Worm (Caenorhabditis elegans) whole organism, midembryonic: ENCODE data around the gene T14B1.1.

Experiments
- T22C8.4 ChIP-seq: fragments of 200-800 bp; sonication (Bioruptor generic); IDR thresholded peaks from 2 replicates; pipeline ENCODE4 v1.3.6; 2022; ENCODE audit warnings: missing genetic modification characterization, missing compliant biosample characterization
- cog-1 ChIP-seq: sonication (generic microtip); optimal IDR thresholded peaks from 2 replicates; lab custom pipeline; 2016; ENCODE audit warnings: missing genetic modification characterization, missing compliant biosample characterization
- flt-1 ChIP-seq: fragments of 200-800 bp; sonication (Bioruptor generic); IDR thresholded peaks from 2 replicates; pipeline ENCODE4 v1.3.6; 2022; ENCODE audit warnings: missing genetic modification characterization, missing compliant biosample characterization
- klf-2 ChIP-seq: fragments of 200-800 bp; sonication (Bioruptor generic); conservative IDR thresholded peaks from 2 replicates; pipeline ENCODE4 v1.3.6; 2022; ENCODE audit warnings: missing genetic modification reagents, missing genetic modification characterization, missing compliant biosample characterization
- med-1 ChIP-seq: sonication (generic microtip); optimal IDR thresholded peaks from 2 replicates; lab custom pipeline; 2017; ENCODE audit warnings: missing genetic modification characterization, mild to moderate bottlenecking, missing compliant biosample characterization, antibody characterized with exemption, missing genetic modification reagents; ENCODE audit not compliant: insufficient read depth
- ref-1 ChIP-seq: fragments of 200-800 bp; sonication (Bioruptor generic); conservative IDR thresholded peaks from 2 replicates; pipeline ENCODE4 v1.3.6; 2022; ENCODE audit warnings: missing genetic modification reagents, missing genetic modification characterization, missing compliant biosample characterization
- tab-1 ChIP-seq: fragments of 200-800 bp; sonication (Bioruptor generic); IDR thresholded peaks from 2 replicates; pipeline ENCODE4 v1.3.6; 2022; ENCODE audit warnings: missing genetic modification characterization, missing compliant biosample characterization
- ztf-23 ChIP-seq: fragments of 200-800 bp; sonication (Bioruptor generic); IDR thresholded peaks from 2 replicates; pipeline ENCODE4 v1.3.6; 2022; ENCODE audit warnings: missing genetic modification reagents, missing genetic modification characterization, missing compliant biosample characterization
- ztf-29 ChIP-seq: fragments of 200-800 bp; sonication (Bioruptor generic); IDR thresholded peaks from 2 replicates; pipeline ENCODE4 v1.3.6; 2022; ENCODE audit warnings: missing genetic modification reagents, missing genetic modification characterization, missing compliant biosample characterization

Gene T14B1.1

DNA sequence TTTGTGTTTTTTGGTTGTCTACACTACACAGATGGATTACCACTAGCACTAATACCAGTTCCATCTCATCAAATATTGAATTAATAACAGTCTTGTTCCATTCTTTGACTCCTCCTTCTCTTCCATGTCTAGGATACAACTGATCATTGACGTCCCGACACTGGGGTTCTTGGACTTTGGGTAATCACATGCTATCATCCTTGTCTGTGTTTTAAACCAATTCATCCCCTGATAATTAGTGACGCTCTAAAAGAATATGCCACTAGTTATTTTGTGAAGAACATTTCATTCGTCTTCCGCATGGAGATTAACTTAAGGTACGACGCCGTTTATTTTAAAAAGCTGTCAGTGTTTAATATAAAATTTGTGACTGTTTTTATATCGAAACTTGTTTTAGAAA lies 21.9 kb upstream of the T14B1.1 start, which contains the start of gene npr-18:
Gene npr-18 (plus strand): TSS at position 301 of the 400 bp plus-strand sequence.
- TF ChIP-seq ztf-29 (no peak), cog-1 (no peak), tab-1 (GFP tag; lab: Robert Waterston, UW) (no peak), klf-2 (GFP tag; lab: Robert Waterston, UW) (no peak), ref-1 (GFP tag; lab: Robert Waterston, UW) (no peak), med-1 (GFP tag; lab: Kevin White, UChicago) (no peak), T22C8.4 (GFP tag; lab: Robert Waterston, UW) (no peak), ztf-23 (GFP tag; lab: Robert Waterston, UW) (no peak), flt-1 (GFP tag; lab: Robert Waterston, UW) (no peak)

DNA sequence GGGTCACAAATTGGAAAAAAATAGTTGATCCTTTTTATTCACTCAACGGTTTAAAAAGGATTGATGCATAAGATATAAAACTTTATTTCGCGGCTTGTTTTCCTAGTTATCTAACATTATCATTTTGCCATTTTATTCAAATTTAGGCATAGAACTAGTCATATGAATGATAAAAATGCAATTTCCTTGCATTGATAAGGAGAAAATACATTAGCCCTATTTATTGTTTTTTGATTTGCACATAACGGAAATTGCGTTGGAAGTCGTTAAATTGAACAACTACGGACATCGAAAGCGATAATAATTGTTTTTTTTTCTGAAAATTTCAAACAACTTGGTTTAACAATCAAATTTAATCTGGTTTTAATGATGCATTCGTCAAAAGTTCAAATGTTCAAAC lies 18.7 kb upstream of the T14B1.1 start:
- TF ChIP-seq ref-1 (GFP tag; lab: Robert Waterston, UW) (no peak), ztf-29 (no peak), cog-1 (no peak), klf-2 (GFP tag; lab: Robert Waterston, UW) (no peak), med-1 (GFP tag; lab: Kevin White, UChicago) (no peak), flt-1 (GFP tag; lab: Robert Waterston, UW) (no peak), ztf-23 (GFP tag; lab: Robert Waterston, UW) (no peak), T22C8.4 (GFP tag; lab: Robert Waterston, UW) (no peak), tab-1 (GFP tag; lab: Robert Waterston, UW) (no peak)

DNA sequence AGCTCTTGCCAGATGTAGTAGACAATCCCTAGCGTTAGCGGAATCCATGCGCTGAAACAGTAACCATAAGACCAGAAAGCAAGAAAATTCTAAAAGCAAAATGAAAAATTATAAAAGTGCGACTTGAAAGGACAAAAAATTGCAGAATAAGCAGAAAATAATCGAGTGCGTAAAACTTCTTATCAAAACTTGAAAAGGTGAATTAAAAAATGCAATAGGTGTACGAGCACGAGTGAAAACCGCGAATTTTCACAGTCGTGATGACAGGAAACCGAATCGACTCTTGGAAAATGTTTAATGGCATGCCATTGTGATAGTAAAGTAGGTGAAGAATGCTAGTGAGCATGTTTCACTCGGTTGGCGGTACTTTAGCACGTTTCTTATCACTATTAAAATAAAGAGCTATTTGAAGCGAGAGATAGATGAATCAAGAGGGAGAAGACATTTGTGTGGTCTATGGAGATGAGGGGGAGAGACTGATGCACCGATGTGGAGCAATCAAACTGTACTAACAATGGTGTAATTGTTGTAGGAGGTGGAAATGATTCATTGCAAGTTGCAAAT lies 11.7 kb upstream of the T14B1.1 start, which contains the start of gene ifp-1:
Gene ifp-1 (minus strand): TSS at position 51 of the 564 bp plus-strand sequence.
- TF ChIP-seq T22C8.4 (GFP tag; lab: Robert Waterston, UW), result no peak
- no peak for TF ChIP-seq klf-2 (GFP tag; lab: Robert Waterston, UW)
- no peak for TF ChIP-seq tab-1 (GFP tag; lab: Robert Waterston, UW)
- TF ChIP-seq cog-1, result no peak
- no peak for TF ChIP-seq ref-1 (GFP tag; lab: Robert Waterston, UW)
- no peak for TF ChIP-seq flt-1 (GFP tag; lab: Robert Waterston, UW)
- TF ChIP-seq ztf-23 (GFP tag; lab: Robert Waterston, UW), result no peak
- no peak for TF ChIP-seq ztf-29
- TF ChIP-seq med-1 (GFP tag; lab: Kevin White, UChicago), result no peak

DNA sequence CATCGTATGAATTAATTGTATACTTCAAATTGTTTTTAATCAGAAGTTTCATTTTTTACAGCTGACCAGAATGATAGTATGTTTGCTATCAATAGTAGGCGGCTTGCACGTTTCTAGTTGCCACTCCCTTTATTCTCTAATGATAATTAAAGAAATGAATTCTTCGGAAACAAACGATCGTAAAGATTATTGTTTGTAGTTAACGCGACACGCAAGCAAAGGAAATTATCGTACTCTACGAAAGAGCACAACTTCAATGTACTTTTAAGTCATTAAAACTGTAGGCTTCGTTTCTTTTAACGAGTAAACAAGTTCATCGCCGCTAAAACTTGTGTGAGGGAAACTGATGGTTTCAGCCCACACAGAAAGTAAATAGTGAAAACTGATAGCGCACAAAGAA lies 10.9 kb upstream of the T14B1.1 start:
- no peak for TF ChIP-seq flt-1 (GFP tag; lab: Robert Waterston, UW)
- TF ChIP-seq tab-1 (GFP tag; lab: Robert Waterston, UW), result no peak
- no peak for TF ChIP-seq klf-2 (GFP tag; lab: Robert Waterston, UW)
- no peak for TF ChIP-seq ztf-23 (GFP tag; lab: Robert Waterston, UW)

DNA sequence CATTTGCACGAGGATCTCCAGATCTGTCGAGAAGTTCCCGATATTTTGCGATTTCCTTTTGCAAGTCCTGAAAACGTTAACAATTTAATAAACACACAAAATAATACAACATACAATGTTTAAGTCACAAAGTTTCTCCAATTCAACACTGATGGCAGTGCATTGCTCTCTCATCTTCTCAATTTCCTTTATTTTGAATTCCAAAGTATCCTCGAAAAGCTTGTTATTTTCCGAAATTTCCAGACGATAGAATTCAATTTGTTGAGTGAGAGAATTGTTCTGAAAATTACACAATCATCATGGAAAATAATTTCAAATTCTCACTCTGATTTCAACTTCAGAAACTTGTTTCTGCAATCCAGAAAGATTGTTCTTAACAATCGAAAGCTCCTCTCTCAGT lies 9.4 kb upstream of the T14B1.1 start:
- no peak for TF ChIP-seq ztf-29
- no peak for TF ChIP-seq klf-2 (GFP tag; lab: Robert Waterston, UW)
- no peak for TF ChIP-seq ztf-23 (GFP tag; lab: Robert Waterston, UW)
- no peak for TF ChIP-seq flt-1 (GFP tag; lab: Robert Waterston, UW)
- TF ChIP-seq ref-1 (GFP tag; lab: Robert Waterston, UW), result no peak
- no peak for TF ChIP-seq T22C8.4 (GFP tag; lab: Robert Waterston, UW)
- TF ChIP-seq cog-1, result no peak
- no peak for TF ChIP-seq med-1 (GFP tag; lab: Kevin White, UChicago)
- no peak for TF ChIP-seq tab-1 (GFP tag; lab: Robert Waterston, UW)

DNA sequence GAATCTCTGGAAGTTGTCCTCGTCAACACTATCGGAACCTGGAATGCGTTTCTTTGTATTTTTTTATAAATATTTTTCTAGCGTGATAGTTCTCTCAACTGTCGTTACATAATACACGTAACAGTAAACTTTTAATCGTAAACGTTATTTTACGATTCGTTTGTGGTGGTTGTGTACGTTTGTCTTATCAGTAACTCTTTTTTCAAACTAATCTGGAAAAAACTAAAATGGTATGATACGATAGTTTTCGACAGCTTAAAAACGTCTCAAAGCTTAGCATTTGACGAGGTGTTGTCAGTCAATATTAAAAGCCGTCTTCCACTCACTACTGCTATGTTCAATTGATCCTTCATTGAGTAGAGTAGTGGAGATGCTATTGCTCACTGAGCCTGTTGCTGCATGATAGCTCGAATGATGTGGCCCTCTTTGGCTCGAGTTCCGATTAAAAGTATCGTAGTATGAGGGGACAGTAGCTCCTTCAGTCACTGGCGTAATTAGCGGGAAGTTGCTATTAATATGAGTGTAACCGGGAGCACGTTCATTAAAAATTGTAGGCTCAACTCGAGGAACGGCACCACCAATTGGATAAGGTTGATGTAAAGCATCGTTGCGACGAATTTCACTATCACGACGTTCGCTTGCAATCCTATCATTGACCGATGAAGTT lies 8.4 kb upstream of the T14B1.1 start:
- no peak for TF ChIP-seq flt-1 (GFP tag; lab: Robert Waterston, UW)
- no peak for TF ChIP-seq cog-1
- TF ChIP-seq ztf-23 (GFP tag; lab: Robert Waterston, UW), result no peak
- no peak for TF ChIP-seq ztf-29
- TF ChIP-seq tab-1 (GFP tag; lab: Robert Waterston, UW), result no peak
- no peak for TF ChIP-seq med-1 (GFP tag; lab: Kevin White, UChicago)
- no peak for TF ChIP-seq ref-1 (GFP tag; lab: Robert Waterston, UW)
- no peak for TF ChIP-seq T22C8.4 (GFP tag; lab: Robert Waterston, UW)
- no peak for TF ChIP-seq klf-2 (GFP tag; lab: Robert Waterston, UW)

DNA sequence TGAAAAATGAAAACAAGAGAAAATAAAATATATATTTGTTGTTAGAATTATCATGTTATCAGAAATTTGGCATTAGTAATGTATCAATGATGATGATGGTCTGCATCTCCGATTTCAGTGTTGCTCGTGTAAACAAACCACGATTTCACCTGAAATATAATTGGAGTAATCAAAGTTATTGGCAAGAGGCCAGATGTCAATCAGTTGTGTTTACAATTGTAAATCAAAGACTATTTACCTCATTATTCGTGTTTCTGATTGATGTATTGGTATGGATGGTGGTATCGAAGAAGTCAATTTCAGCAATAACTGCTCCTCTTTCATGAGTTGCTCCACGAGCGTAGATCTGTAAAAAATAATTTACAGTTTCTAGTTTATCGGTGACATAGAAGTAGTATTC lies 7.5 kb upstream of the T14B1.1 start:
- no peak for TF ChIP-seq ref-1 (GFP tag; lab: Robert Waterston, UW)
- no peak for TF ChIP-seq med-1 (GFP tag; lab: Kevin White, UChicago)
- no peak for TF ChIP-seq flt-1 (GFP tag; lab: Robert Waterston, UW)
- no peak for TF ChIP-seq ztf-29
- TF ChIP-seq cog-1, result no peak
- TF ChIP-seq ztf-23 (GFP tag; lab: Robert Waterston, UW), result no peak
- no peak for TF ChIP-seq tab-1 (GFP tag; lab: Robert Waterston, UW)
- no peak for TF ChIP-seq klf-2 (GFP tag; lab: Robert Waterston, UW)
- TF ChIP-seq T22C8.4 (GFP tag; lab: Robert Waterston, UW), result no peak

DNA sequence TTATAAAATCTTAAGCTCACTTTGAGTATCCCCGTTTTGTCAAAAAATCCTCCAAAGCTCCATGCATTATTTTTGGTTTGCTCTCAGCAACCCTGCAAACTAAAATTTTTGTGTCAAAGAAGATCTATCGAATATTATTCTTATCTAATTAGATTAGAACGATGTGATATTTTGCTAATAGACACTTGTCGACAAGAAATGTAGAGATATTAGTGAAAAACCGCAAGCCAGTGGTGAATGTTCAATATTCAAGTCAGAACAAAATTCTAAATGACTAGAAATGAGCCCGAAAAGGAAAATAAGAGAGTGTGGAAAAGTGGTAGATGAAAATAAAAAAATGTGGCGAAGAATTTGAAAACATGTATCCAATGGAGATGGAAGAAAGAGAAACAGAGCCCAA lies 6.3 kb upstream of the T14B1.1 start, which contains the start of gene C43C3.4:
Gene C43C3.4 (minus strand): TSS at position 101 of the 400 bp plus-strand sequence.
- TF ChIP-seq tab-1 (GFP tag; lab: Robert Waterston, UW) (no peak), cog-1 (no peak), ztf-29 (no peak), T22C8.4 (GFP tag; lab: Robert Waterston, UW) (no peak), ztf-23 (GFP tag; lab: Robert Waterston, UW) (no peak), ref-1 (GFP tag; lab: Robert Waterston, UW) (no peak), flt-1 (GFP tag; lab: Robert Waterston, UW) (no peak), klf-2 (GFP tag; lab: Robert Waterston, UW) (no peak), med-1 (GFP tag; lab: Kevin White, UChicago) (no peak)

DNA sequence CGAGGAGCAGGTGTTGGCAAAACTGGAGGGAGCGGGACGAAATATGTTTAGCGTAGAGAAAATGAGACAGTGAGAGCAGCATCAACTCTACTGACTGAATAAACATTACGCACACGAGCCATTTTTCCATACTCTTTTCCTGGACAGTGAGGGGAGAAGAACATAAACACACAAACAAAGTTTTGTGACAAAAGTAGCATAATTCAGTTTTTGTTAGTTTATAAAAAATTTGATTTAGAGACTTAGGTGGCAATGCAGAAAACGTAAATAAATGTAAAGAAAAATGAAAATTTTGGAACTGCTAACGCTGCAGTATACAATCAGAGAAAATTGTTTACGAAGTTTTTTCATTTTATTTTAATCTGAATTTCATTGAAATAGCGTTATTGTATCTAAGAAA lies 4.7 kb upstream of the T14B1.1 start:
- TF ChIP-seq ztf-23 (GFP tag; lab: Robert Waterston, UW) (no peak), ztf-29 (no peak), T22C8.4 (GFP tag; lab: Robert Waterston, UW) (no peak), flt-1 (GFP tag; lab: Robert Waterston, UW) (no peak)
